Fruit fly (Drosophila melanogaster) whole organism, embryonic: Measurements from ENCODE around the gene slp1.

ENCODE experiments used
- Asciz ChIP-seq: fragments of 200-800 bp; sonication (Bioruptor generic); optimal IDR thresholded peaks from 2 replicates; lab custom pipeline; 2017; ENCODE audit warnings: missing biosample characterization, mild to moderate bottlenecking, missing genetic modification characterization, missing genetic modification reagents
- Awh ChIP-seq: fragments of 200-800 bp; sonication (Bioruptor generic); IDR thresholded peaks from 2 replicates; pipeline ENCODE4, ENCODE4 v1.3.6; 2022; ENCODE audit warnings: missing biosample characterization, missing genetic modification characterization
- CG10431 ChIP-seq: fragments of 200-800 bp; sonication (Bioruptor generic); optimal IDR thresholded peaks from 3 replicates; lab custom pipeline; 2018; ENCODE audit warnings: missing biosample characterization, mild to moderate bottlenecking, missing genetic modification characterization
- CG10654 ChIP-seq: fragments of 200-800 bp; sonication (Bioruptor generic); optimal IDR thresholded peaks from 2 replicates; lab custom pipeline; 2016; ENCODE audit warnings: missing biosample characterization, missing genetic modification characterization
- CG10959 ChIP-seq: fragments of 200-800 bp; sonication (Bioruptor generic); IDR thresholded peaks from 2 replicates; pipeline ENCODE4 v1.3.6; 2022; ENCODE audit warnings: missing biosample characterization, missing genetic modification characterization
- CG11696 ChIP-seq: fragments of 200-800 bp; sonication (Bioruptor generic); IDR thresholded peaks from 2 replicates; pipeline ENCODE4 v1.3.6; 2022; ENCODE audit warnings: missing biosample characterization, missing genetic modification characterization
- CG12219 ChIP-seq: fragments of 200-800 bp; sonication (Bioruptor generic); optimal IDR thresholded peaks from 3 replicates; lab custom pipeline; 2018; ENCODE audit warnings: missing biosample characterization, mild to moderate bottlenecking, missing genetic modification characterization
- CG13775 ChIP-seq: fragments of 200-800 bp; sonication (Bioruptor generic); optimal IDR thresholded peaks from 3 replicates; lab custom pipeline; 2017; ENCODE audit warnings: missing biosample characterization, mild to moderate bottlenecking, missing genetic modification characterization
- CG15479 ChIP-seq: fragments of 200-800 bp; sonication (Bioruptor generic); optimal IDR thresholded peaks from 3 replicates; lab custom pipeline; 2019; ENCODE audit warnings: missing biosample characterization, mild to moderate bottlenecking, missing genetic modification characterization, moderate library complexity
- CG15601 ChIP-seq: fragments of 200-800 bp; sonication (Bioruptor generic); optimal IDR thresholded peaks from 3 replicates; lab custom pipeline; 2019; ENCODE audit warnings: missing biosample characterization, mild to moderate bottlenecking, missing genetic modification characterization, moderate library complexity
- CG15696 ChIP-seq: fragments of 200-800 bp; sonication (Bioruptor generic); optimal IDR thresholded peaks from 2 replicates; lab custom pipeline; 2019; ENCODE audit warnings: missing biosample characterization, mild to moderate bottlenecking, missing genetic modification characterization, moderate library complexity
- CG1602 ChIP-seq: fragments of 200-800 bp; sonication (Bioruptor generic); optimal IDR thresholded peaks from 3 replicates; lab custom pipeline; 2016; ENCODE audit warnings: missing biosample characterization, missing genetic modification characterization
- CG1603 ChIP-seq: fragments of 200-800 bp; sonication (Bioruptor generic); optimal IDR thresholded peaks from 2 replicates; lab custom pipeline; 2019; ENCODE audit warnings: missing biosample characterization, mild to moderate bottlenecking, missing genetic modification characterization, moderate library complexity
- CG1792 ChIP-seq: fragments of 200-800 bp; sonication (Bioruptor generic); optimal IDR thresholded peaks from 2 replicates; lab custom pipeline; 2016; ENCODE audit warnings: missing biosample characterization, missing genetic modification characterization
- CG2199 ChIP-seq: fragments of 200-800 bp; sonication (Bioruptor generic); IDR thresholded peaks from 3 replicates; pipeline ENCODE4 v1.3.6; 2022; ENCODE audit warnings: missing biosample characterization, missing genetic modification characterization
- CG30403 ChIP-seq: fragments of 200-800 bp; sonication (Bioruptor generic); optimal IDR thresholded peaks from 3 replicates; lab custom pipeline; 2016; ENCODE audit warnings: missing biosample characterization, missing genetic modification characterization
- CG4404 ChIP-seq: fragments of 200-800 bp; sonication (Bioruptor generic); IDR thresholded peaks from 2 replicates; pipeline ENCODE4 v1.3.6; 2022; ENCODE audit warnings: missing biosample characterization, missing genetic modification characterization
- CG8359 ChIP-seq: fragments of 200-800 bp; sonication (Bioruptor generic); optimal IDR thresholded peaks from 2 replicates; lab custom pipeline; 2017; ENCODE audit warnings: missing biosample characterization, mild to moderate bottlenecking, missing genetic modification characterization, borderline replicate concordance
- CrebB ChIP-seq: fragments of 200-800 bp; sonication (Bioruptor generic); optimal IDR thresholded peaks from 3 replicates; lab custom pipeline; 2018; ENCODE audit warnings: missing biosample characterization, mild to moderate bottlenecking, missing genetic modification characterization
- E2f1 ChIP-seq: fragments of 200-800 bp; sonication (Bioruptor generic); IDR thresholded peaks from 2 replicates; pipeline ENCODE4 v1.3.6; 2022; ENCODE audit warnings: missing biosample characterization, missing genetic modification characterization
- HLH54F ChIP-seq: fragments of 200-800 bp; sonication (Bioruptor generic); optimal IDR thresholded peaks from 3 replicates; lab custom pipeline; 2016; ENCODE audit warnings: missing biosample characterization, missing genetic modification characterization
- Mad ChIP-seq: fragments of 200-800 bp; sonication (Bioruptor generic); optimal IDR thresholded peaks from 2 replicates; lab custom pipeline; 2016; ENCODE audit warnings: missing biosample characterization, missing genetic modification characterization
- Myb ChIP-seq: fragments of 200-800 bp; sonication (Bioruptor generic); optimal IDR thresholded peaks from 2 replicates; lab custom pipeline; 2016; ENCODE audit warnings: missing biosample characterization, missing genetic modification characterization
- Opbp ChIP-seq: fragments of 200-800 bp; sonication (Bioruptor generic); IDR thresholded peaks from 3 replicates; pipeline ENCODE4 v1.3.6; 2022; ENCODE audit warnings: missing biosample characterization, missing genetic modification characterization; ENCODE audit not compliant: partially characterized antibody
- Side ChIP-seq: fragments of 200-800 bp; sonication (Bioruptor generic); optimal IDR thresholded peaks from 2 replicates; lab custom pipeline; 2016; ENCODE audit warnings: missing biosample characterization, missing genetic modification characterization
- Sox100B ChIP-seq: fragments of 200-800 bp; sonication (Bioruptor generic); optimal IDR thresholded peaks from 3 replicates; lab custom pipeline; 2018; ENCODE audit warnings: missing biosample characterization, mild to moderate bottlenecking, missing genetic modification characterization
- TFAM ChIP-seq: fragments of 200-800 bp; sonication (Bioruptor generic); optimal IDR thresholded peaks from 2 replicates; lab custom pipeline; 2017; ENCODE audit warnings: missing biosample characterization, missing genetic modification characterization, inconsistent platforms
- Usf ChIP-seq: fragments of 200-800 bp; sonication (Bioruptor generic); optimal IDR thresholded peaks from 2 replicates; lab custom pipeline; 2017; ENCODE audit warnings: missing genotype, missing biosample characterization, missing genetic modification characterization
- YL-1 ChIP-seq: fragments of 200-800 bp; sonication (Bioruptor generic); optimal IDR thresholded peaks from 3 replicates; lab custom pipeline; 2017; ENCODE audit warnings: missing biosample characterization, mild to moderate bottlenecking, missing genetic modification characterization
- az2 ChIP-seq: fragments of 200-800 bp; sonication (Bioruptor generic); optimal IDR thresholded peaks from 3 replicates; lab custom pipeline; 2016; ENCODE audit warnings: missing biosample characterization, missing genetic modification characterization
- btn ChIP-seq: fragments of 200-800 bp; sonication (Bioruptor generic); optimal IDR thresholded peaks from 2 replicates; lab custom pipeline; 2016; ENCODE audit warnings: missing biosample characterization, missing genetic modification characterization
- ci ChIP-seq: fragments of 200-800 bp; sonication (Bioruptor generic); IDR thresholded peaks from 3 replicates; pipeline ENCODE4 v1.3.6; 2022; ENCODE audit warnings: missing biosample characterization, missing genetic modification characterization
- dimm ChIP-seq: fragments of 200-800 bp; sonication (Bioruptor generic); IDR thresholded peaks from 2 replicates; pipeline ENCODE4 v1.3.6; 2022; ENCODE audit warnings: missing biosample characterization, missing genetic modification characterization
- dmrt99B ChIP-seq: fragments of 200-800 bp; sonication (Bioruptor generic); optimal IDR thresholded peaks from 2 replicates; lab custom pipeline; 2018; ENCODE audit warnings: missing biosample characterization, mild to moderate bottlenecking, missing genetic modification characterization, moderate library complexity
- fd96Cb ChIP-seq: fragments of 200-800 bp; sonication (Bioruptor generic); optimal IDR thresholded peaks from 2 replicates; lab custom pipeline; 2018; ENCODE audit warnings: missing biosample characterization, mild to moderate bottlenecking, missing genetic modification characterization, moderate library complexity
- gcm2 ChIP-seq: fragments of 200-800 bp; sonication (Bioruptor generic); optimal IDR thresholded peaks from 2 replicates; lab custom pipeline; 2016; ENCODE audit warnings: missing biosample characterization, missing genetic modification characterization
- gsb-n ChIP-seq: fragments of 200-800 bp; sonication (Bioruptor generic); optimal IDR thresholded peaks from 3 replicates; lab custom pipeline; 2018; ENCODE audit warnings: missing biosample characterization, mild to moderate bottlenecking, missing genetic modification characterization
- luna ChIP-seq: fragments of 200-800 bp; sonication (Bioruptor generic); optimal IDR thresholded peaks from 2 replicates; lab custom pipeline; 2016; ENCODE audit warnings: missing biosample characterization, missing genetic modification characterization
- nmo ChIP-seq: fragments of 200-800 bp; sonication (Bioruptor generic); optimal IDR thresholded peaks from 2 replicates; lab custom pipeline; 2018; ENCODE audit warnings: missing biosample characterization, mild to moderate bottlenecking, missing genetic modification characterization, moderate library complexity
- odd ChIP-seq: fragments of 200-800 bp; sonication (Bioruptor generic); optimal IDR thresholded peaks from 2 replicates; lab custom pipeline; 2017; ENCODE audit warnings: missing biosample characterization, mild to moderate bottlenecking, missing genetic modification characterization
- org-1 ChIP-seq: fragments of 200-800 bp; sonication (Bioruptor generic); optimal IDR thresholded peaks from 2 replicates; lab custom pipeline; 2017; ENCODE audit warnings: missing biosample characterization, missing genetic modification characterization
- peb ChIP-seq: fragments of 200-800 bp; sonication (Bioruptor generic); IDR thresholded peaks from 2 replicates; pipeline ENCODE4 v1.3.6; 2022; ENCODE audit warnings: missing biosample characterization, missing genetic modification characterization
- pnt ChIP-seq: fragments of 200-800 bp; sonication (Bioruptor generic); optimal IDR thresholded peaks from 3 replicates; lab custom pipeline; 2016; ENCODE audit warnings: missing biosample characterization, missing genetic modification characterization
- pros ChIP-seq: fragments of 200-800 bp; sonication (Bioruptor generic); optimal IDR thresholded peaks from 3 replicates; lab custom pipeline; 2019; ENCODE audit warnings: missing biosample characterization, mild to moderate bottlenecking, missing genetic modification characterization, moderate library complexity
- ranshi ChIP-seq: fragments of 200-800 bp; sonication (Bioruptor generic); IDR thresholded peaks from 2 replicates; pipeline ENCODE4 v1.3.6; 2022; ENCODE audit warnings: missing biosample characterization, missing genetic modification characterization
- row ChIP-seq: fragments of 200-800 bp; sonication (Bioruptor generic); IDR thresholded peaks from 3 replicates; pipeline ENCODE4 v1.3.6; 2022; ENCODE audit warnings: missing biosample characterization, missing genetic modification characterization
- so ChIP-seq: fragments of 200-800 bp; sonication (Bioruptor generic); IDR thresholded peaks from 3 replicates; pipeline ENCODE4 v1.3.6; 2022; ENCODE audit warnings: missing biosample characterization, missing genetic modification characterization
- ssp ChIP-seq: fragments of 200-800 bp; sonication (Bioruptor generic); IDR thresholded peaks from 2 replicates; pipeline ENCODE4 v1.3.6; 2022; ENCODE audit warnings: missing biosample characterization, missing genetic modification characterization
- tna ChIP-seq: fragments of 200-800 bp; sonication (Bioruptor generic); IDR thresholded peaks from 2 replicates; pipeline ENCODE4 v1.3.6; 2022; ENCODE audit warnings: missing biosample characterization, missing genetic modification characterization; ENCODE audit not compliant: partially characterized antibody
- zfh1 ChIP-seq: fragments of 200-800 bp; sonication (Bioruptor generic); IDR thresholded peaks from 3 replicates; pipeline ENCODE4 v1.3.6; 2022; ENCODE audit warnings: missing biosample characterization, missing genetic modification characterization

The slp1 gene

DNA sequence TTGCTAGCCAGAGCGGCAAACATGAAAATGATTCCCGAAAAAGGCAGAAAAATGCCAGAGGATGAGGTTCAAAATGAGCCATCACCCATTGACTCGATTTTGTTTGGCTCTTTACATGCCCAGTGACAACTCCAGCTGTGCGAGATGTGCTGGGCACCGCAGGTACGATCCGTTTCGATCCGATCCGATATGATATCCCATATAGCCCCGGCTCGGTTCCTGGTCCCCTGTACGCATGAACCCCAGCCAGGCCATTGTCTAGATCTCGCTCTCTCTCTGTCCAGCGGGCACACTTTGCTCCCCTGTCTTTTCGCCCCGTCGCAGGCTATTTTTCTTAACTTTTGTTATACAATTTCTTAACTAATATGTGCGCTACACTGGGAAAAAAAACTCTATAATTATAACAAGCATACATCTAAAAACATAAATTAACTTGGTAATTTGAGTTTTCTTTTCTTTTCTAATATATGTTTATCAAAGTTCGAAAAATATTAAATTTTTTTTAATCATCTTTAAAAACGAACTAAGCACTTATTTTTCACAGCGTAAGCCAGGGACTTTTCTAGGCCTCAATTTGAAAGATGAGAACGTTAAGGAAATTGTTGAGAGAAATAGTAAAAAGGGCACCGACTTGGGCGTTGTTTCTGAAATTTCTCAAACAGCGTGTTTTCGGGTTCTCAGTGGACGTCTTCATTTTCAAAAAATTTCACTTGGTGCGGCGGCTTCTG lies 2.1 kb downstream of the slp1 start (continued):
- TF ChIP-seq CG1603 (no peak), CG1792 (no peak), CG15601 (peak; percentile 77), pnt (GFP tag; lab: Kevin White, UChicago) (peak; percentile 63), CG15479 (GFP tag; lab: Kevin White, UChicago) (peak; percentile 85), odd (peak; percentile 9), CG30403 (GFP tag; lab: Kevin White, UChicago) (peak; percentile 74), dmrt99B (tag; lab: Kevin White, UChicago) (peak; percentile 45), gsb-n (tag; lab: Kevin White, UChicago) (peak; percentile 92), CG2199 (peak; percentile 78; the same call in 2 of the 3 replicates), CG10431 (peak; percentile 49), Sox100B (GFP tag; lab: Kevin White, UChicago) (peak; percentile 74), Side (GFP tag; lab: Kevin White, UChicago) (peak; percentile 27), ssp (GFP tag; lab: Robert Waterston, UW) (no peak), YL-1 (GFP tag; lab: Kevin White, UChicago) (peak; percentile 13), az2 (GFP tag; lab: Kevin White, UChicago) (peak; percentile 74), pros (GFP tag; lab: Kevin White, UChicago) (peak; percentile 97), CG1602 (peak; percentile 79), btn (peak; percentile 26), fd96Cb (tag; lab: Kevin White, UChicago) (peak; percentile 79), TFAM (GFP tag; lab: Kevin White, UChicago) (peak; percentile 30), CG15696 (tag; lab: Kevin White, UChicago) (peak; percentile 99), row (GFP tag; lab: Robert Waterston, UW) (peak; percentile 74), CG11696 (GFP tag; lab: Robert Waterston, UW) (0 out of 2 replicates have a peak, but pooled peaks have one; percentile 12), E2f1 (GFP tag; lab: Robert Waterston, UW) (peak; percentile 44; the same call in 1 of the 2 replicates), Awh (GFP tag; lab: Robert Waterston, UW) (no peak), nmo (peak; percentile 92), Myb (peak; percentile 8), gcm2 (no peak), Asciz (GFP tag; lab: Kevin White, UChicago) (no peak), Opbp (no peak), dimm (GFP tag; lab: Robert Waterston, UW) (no peak), ci (GFP tag; lab: Robert Waterston, UW) (peak; percentile 63), luna (GFP tag; lab: Kevin White, UChicago) (no peak), so (GFP tag; lab: Robert Waterston, UW) (0 out of 3 replicates have a peak, but pooled peaks have one; percentile 18), CG12219 (GFP tag; lab: Kevin White, UChicago) (no peak), CG4404 (peak; percentile 94), HLH54F (peak; percentile 21), Mad (GFP tag; lab: Kevin White, UChicago) (peak; percentile 27), CG10654 (GFP tag; lab: Kevin White, UChicago) (peak; percentile 59), CG13775 (GFP tag; lab: Kevin White, UChicago) (peak; percentile 82), Usf (GFP tag; lab: Kevin White, UChicago) (peak; percentile 66), CG10959 (GFP tag; lab: Robert Waterston, UW) (peak; percentile 87), peb (no peak), CG8359 (GFP tag; lab: Kevin White, UChicago) (peak; percentile 58), ranshi (GFP tag; lab: Robert Waterston, UW) (no peak), tna (GFP tag; lab: Robert Waterston, UW) (no peak), org-1 (GFP tag; lab: Kevin White, UChicago) (peak; percentile 45), CrebB (peak; percentile 7), zfh1 (GFP tag; lab: Robert Waterston, UW) (peak; percentile 83)
